Worm (Caenorhabditis elegans): ENCODE results near the gene fat-2.

Gene fat-2

DNA sequence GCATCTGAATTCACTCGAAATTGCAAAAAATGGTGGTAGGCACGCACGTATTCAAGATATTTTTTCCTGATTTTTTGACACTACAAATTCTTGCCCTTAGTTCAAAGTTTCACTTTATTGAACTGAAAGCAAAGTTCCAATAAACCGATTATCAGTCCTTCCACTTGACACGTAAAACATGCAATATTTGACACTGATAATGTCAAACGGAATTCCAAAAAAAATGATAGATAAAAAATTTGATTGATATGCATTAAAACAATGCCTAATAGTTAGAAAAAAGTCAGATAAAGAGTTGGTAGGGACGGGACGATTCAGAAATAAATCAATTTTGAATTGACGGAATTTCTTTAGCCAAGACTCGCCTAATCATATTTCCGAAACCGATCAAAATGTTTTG lies 3.4 kb downstream of the fat-2 start (continued):
- TF ChIP-seq efl-1 (optimal IDR thresholded peaks at IDR 0.05) (no peak), efl-1 (GFP tag; optimal IDR thresholded peaks at IDR 0.05 in 1 of 2) (peak in 1 of 2 experiments; percentile 82), hpl-2 (GFP tag; optimal IDR thresholded peaks at IDR 0.05) (no peak), fos-1 (tag; optimal IDR thresholded peaks at IDR 0.05) (no peak), tlp-1 (tag; optimal IDR thresholded peaks at IDR 0.05) (peak; percentile 75), hlh-17 (GFP tag; optimal IDR thresholded peaks at IDR 0.05; ENCODE audit: borderline replicate concordance) (no peak), ztf-4 (tag; optimal IDR thresholded peaks at IDR 0.05) (no peak), lin-35 (GFP tag; optimal IDR thresholded peaks at IDR 0.05) (peak in 1 of 2 experiments; percentile 27)

DNA sequence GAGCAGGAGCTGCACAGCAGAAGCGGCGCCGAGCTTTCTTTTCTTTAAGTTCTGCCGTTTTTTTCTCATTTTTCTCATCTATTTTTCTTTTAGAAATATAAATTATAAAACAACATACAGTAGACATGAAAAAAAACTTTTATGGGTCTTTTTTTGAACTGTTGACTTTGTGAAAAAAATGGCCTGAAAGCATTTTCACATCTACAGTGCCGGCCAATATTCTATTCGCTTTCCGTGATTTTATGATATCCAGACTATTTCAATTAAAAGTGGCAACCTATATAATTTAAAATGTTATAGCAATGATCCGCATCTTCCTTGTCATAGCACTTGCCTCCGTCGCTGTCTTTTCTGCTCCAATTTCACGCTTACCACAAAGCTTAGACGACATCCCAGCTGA lies 4.4 kb downstream of the fat-2 start, which contains the start of gene far-6:
Gene far-6, plus strand, starts transcription at position 301 of the 400 bp plus-strand sequence.
- TF ChIP-seq ces-1 (GFP tag; optimal IDR thresholded peaks at IDR 0.05) (no peak), swsn-7 (tag; optimal IDR thresholded peaks at IDR 0.05) (no peak), nhr-76 (tag; optimal IDR thresholded peaks at IDR 0.05) (no peak), ztf-4 (tag; optimal IDR thresholded peaks at IDR 0.05) (no peak), efl-3 (GFP tag; optimal IDR thresholded peaks at IDR 0.05) (no peak), hpl-2 (GFP tag; optimal IDR thresholded peaks at IDR 0.05) (no peak), nhr-71 (tag; optimal IDR thresholded peaks at IDR 0.05) (no peak)

DNA sequence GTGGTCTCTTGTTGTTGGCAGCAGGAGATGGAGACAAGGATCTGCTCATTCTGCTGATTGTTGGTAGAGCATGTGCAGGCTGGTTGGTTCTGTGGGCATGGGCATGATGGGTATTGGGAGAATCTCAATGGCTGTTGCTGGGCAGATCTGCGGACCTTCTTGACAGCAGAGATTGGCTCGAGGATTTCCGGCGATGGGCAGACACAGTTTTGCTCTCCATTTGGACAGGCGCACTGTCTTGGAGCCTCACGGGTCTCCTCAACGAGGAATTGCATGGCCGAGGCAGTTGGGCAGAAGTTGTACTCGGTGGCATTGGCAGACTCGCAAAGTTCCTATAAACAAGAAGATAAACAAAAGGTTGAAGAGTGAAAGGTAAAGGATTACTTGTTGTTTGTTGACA lies 6.9 kb downstream of the fat-2 start:
- TF ChIP-seq fkh-10 (GFP tag; optimal IDR thresholded peaks at IDR 0.05), result no peak
- TF ChIP-seq efl-1 (optimal IDR thresholded peaks at IDR 0.05), result no peak
- TF ChIP-seq efl-1 (GFP tag; optimal IDR thresholded peaks at IDR 0.05 in 1 of 2), result peak in 1 of 2 experiments; percentile 53

DNA sequence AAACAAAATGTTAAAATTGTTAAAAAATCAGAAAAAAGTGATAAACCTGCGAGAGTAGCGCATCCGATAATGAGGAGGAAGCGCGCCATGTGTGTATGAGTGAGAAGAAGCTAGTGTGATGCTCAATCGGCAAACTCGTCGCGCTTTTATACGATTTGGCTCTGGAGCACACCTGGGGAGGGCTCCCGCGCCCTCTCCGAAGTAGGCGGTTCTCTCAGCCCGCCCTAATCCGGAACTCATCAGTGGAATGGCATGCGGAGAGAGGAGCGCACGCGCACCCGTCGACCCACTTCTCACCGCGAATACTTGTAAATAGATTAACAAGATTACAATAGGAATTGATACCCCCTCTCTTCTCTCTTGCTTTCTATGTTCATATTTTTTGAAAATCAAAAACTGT lies 7.6 kb downstream of the fat-2 start, which contains the start of gene pqn-74:
Gene pqn-74, minus strand, starts transcription at position 122 of the 400 bp plus-strand sequence.
- no peak for TF ChIP-seq ceh-8 (GFP tag; optimal IDR thresholded peaks at IDR 0.05)
- no peak for TF ChIP-seq nhr-77 (tag; optimal IDR thresholded peaks at IDR 0.05)
- no peak for TF ChIP-seq ceh-88 (GFP tag; IDR thresholded peaks at IDR 0.05)
- no peak for TF ChIP-seq ama-1 (optimal IDR thresholded peaks at IDR 0.05)
- TF ChIP-seq xbp-1 (tag; optimal IDR thresholded peaks at IDR 0.05), result no peak
- no peak for TF ChIP-seq tbx-2 (tag; optimal IDR thresholded peaks at IDR 0.05)
- no peak for TF ChIP-seq ets-5 (GFP tag; IDR thresholded peaks at IDR 0.05)
- TF ChIP-seq elt-2 (tag; optimal IDR thresholded peaks at IDR 0.05), result no peak
- no peak for TF ChIP-seq ztf-4 (tag; optimal IDR thresholded peaks at IDR 0.05)
- no peak for TF ChIP-seq grh-1 (GFP tag; IDR thresholded peaks at IDR 0.05)
- no peak for TF ChIP-seq lin-15B (tag; optimal IDR thresholded peaks at IDR 0.05)
- TF ChIP-seq aly-2 (tag; optimal IDR thresholded peaks at IDR 0.05), result no peak
- no peak for TF ChIP-seq fkh-4 (tag; optimal IDR thresholded peaks at IDR 0.05; ENCODE audit: borderline replicate concordance)
- TF ChIP-seq F16B12.6 (tag; optimal IDR thresholded peaks at IDR 0.05), result no peak
- no peak for TF ChIP-seq zip-4 (GFP tag; optimal IDR thresholded peaks at IDR 0.05)
- no peak for TF ChIP-seq lin-35 (GFP tag; optimal IDR thresholded peaks at IDR 0.05)

DNA sequence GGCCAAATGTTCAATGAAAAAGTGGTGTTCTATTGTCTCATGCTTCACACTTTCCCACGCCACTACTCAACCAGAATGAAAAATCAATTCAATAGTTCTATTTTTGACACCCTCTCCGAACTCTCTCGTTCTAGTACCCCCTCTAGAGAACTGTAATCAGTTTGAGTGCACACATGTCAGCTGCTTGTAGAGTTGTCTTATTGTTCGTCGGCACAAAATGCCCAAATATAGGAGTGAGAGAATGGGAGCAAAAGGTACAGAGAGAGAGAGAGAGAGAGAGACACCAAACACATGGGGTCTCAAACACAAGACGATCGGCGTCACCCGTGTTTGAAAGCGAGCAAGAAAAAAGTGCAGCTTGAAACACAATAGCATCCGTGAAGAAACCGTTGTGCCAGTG lies 10.6 kb downstream of the fat-2 start:
- no peak for TF ChIP-seq nhr-71 (tag; optimal IDR thresholded peaks at IDR 0.05)
- TF ChIP-seq lin-35 (GFP tag; optimal IDR thresholded peaks at IDR 0.05), result peak in 1 of 2 experiments; percentile 29

DNA sequence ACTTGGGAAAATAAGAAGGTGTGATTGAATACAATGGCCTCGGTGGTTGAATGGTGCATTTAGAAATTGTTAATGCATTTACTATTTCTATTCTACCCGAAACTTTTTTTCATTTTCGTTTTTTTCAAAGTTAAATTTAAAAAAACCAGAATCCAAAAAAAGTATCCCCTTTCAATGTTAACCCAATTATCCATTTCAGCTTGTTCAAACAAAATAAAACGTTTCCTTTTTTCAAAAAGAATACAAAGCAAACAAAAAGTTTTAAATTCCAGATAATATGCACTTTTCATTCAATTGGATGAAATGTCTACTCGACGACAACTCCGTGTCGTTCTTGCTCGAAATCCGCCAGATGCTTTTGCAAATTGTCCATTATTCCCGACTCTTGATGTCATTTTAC lies 18.9 kb downstream of the fat-2 start, which contains the start of gene W02A2.5:
Gene W02A2.5, plus strand, starts transcription at position 301 of the 400 bp plus-strand sequence.
- no peak for TF ChIP-seq unc-30 (tag; optimal IDR thresholded peaks at IDR 0.05)
- no peak for TF ChIP-seq nhr-47 (tag; optimal IDR thresholded peaks at IDR 0.05)
- no peak for TF ChIP-seq efl-1 (optimal IDR thresholded peaks at IDR 0.05)
- TF ChIP-seq efl-1 (GFP tag; optimal IDR thresholded peaks at IDR 0.05 in 1 of 2), result peak in 1 of 2 experiments; percentile 43
- TF ChIP-seq elt-2 (tag; optimal IDR thresholded peaks at IDR 0.05), result no peak
- no peak for TF ChIP-seq isw-1 (GFP tag; IDR thresholded peaks at IDR 0.05)
- TF ChIP-seq ceh-90 (tag; optimal IDR thresholded peaks at IDR 0.05), result no peak
